Fruit fly (Drosophila melanogaster) whole organism, prepupa: ENCODE data around the gene msl-2.

Experiments used
- Blimp-1 ChIP-seq: fragments of 200-800 bp; sonication (Bioruptor generic); optimal IDR thresholded peaks from 3 replicates; lab custom pipeline; 2017; ENCODE audit warnings: missing biosample characterization, missing genetic modification characterization, mild to moderate bottlenecking, moderate library complexity, missing genetic modification reagents
- CG10631 ChIP-seq: fragments of 200-800 bp; sonication (Bioruptor generic); optimal IDR thresholded peaks from 2 replicates; lab custom pipeline; 2016; ENCODE audit warnings: missing biosample characterization, missing genetic modification characterization
- CG11294 ChIP-seq: fragments of 200-800 bp; sonication (Bioruptor generic); IDR thresholded peaks from 2 replicates; pipeline ENCODE4 v1.3.6; 2022; ENCODE audit warnings: missing biosample characterization, missing genetic modification characterization
- CG11762 ChIP-seq: fragments of 200-800 bp; sonication (Bioruptor generic); optimal IDR thresholded peaks from 3 replicates; lab custom pipeline; 2016; ENCODE audit warnings: missing biosample characterization, missing genetic modification characterization; ENCODE audit not compliant: insufficient read depth
- CG15336 ChIP-seq: fragments of 200-800 bp; sonication (Bioruptor generic); IDR thresholded peaks from 2 replicates; pipeline ENCODE4 v1.3.6; 2022; ENCODE audit warnings: missing biosample characterization, missing genetic modification characterization
- CG1621 ChIP-seq: fragments of 200-800 bp; sonication (Bioruptor generic); optimal IDR thresholded peaks from 3 replicates; lab custom pipeline; 2018; ENCODE audit warnings: missing biosample characterization, mild to moderate bottlenecking, missing genetic modification characterization
- CG16779 ChIP-seq: fragments of 200-800 bp; sonication (Bioruptor generic); optimal IDR thresholded peaks from 3 replicates; lab custom pipeline; 2017; ENCODE audit warnings: missing biosample characterization, mild to moderate bottlenecking, missing genetic modification characterization
- CG31627 ChIP-seq: fragments of 200-800 bp; sonication (Bioruptor generic); optimal IDR thresholded peaks from 3 replicates; lab custom pipeline; 2016; ENCODE audit warnings: missing biosample characterization, missing genetic modification characterization
- CG32006 ChIP-seq: fragments of 200-800 bp; sonication (Bioruptor generic); optimal IDR thresholded peaks from 3 replicates; lab custom pipeline; 2017; ENCODE audit warnings: missing biosample characterization, mild to moderate bottlenecking, missing genetic modification characterization
- CG3919 ChIP-seq: fragments of 200-800 bp; sonication (Bioruptor generic); optimal IDR thresholded peaks from 3 replicates; lab custom pipeline; 2016; ENCODE audit warnings: missing biosample characterization, missing genetic modification characterization
- CG6163 ChIP-seq: fragments of 200-800 bp; sonication (Bioruptor generic); IDR thresholded peaks from 3 replicates; pipeline ENCODE4 v1.3.6; 2022; ENCODE audit warnings: missing biosample characterization, missing genetic modification characterization
- CG6276 ChIP-seq: fragments of 200-800 bp; sonication (Bioruptor generic); optimal IDR thresholded peaks from 2 replicates; lab custom pipeline; 2017; ENCODE audit warnings: missing biosample characterization, mild to moderate bottlenecking, missing genetic modification characterization
- CG6792 ChIP-seq: fragments of 200-800 bp; sonication (Bioruptor generic); optimal IDR thresholded peaks from 3 replicates; lab custom pipeline; 2016; ENCODE audit warnings: missing biosample characterization, missing genetic modification characterization
- CG6808 ChIP-seq: fragments of 200-800 bp; sonication (Bioruptor generic); optimal IDR thresholded peaks from 3 replicates; lab custom pipeline; 2017; ENCODE audit warnings: missing biosample characterization, missing genetic modification characterization, mild to moderate bottlenecking, moderate library complexity, missing genetic modification reagents
- CG6854 ChIP-seq: fragments of 200-800 bp; sonication (Bioruptor generic); optimal IDR thresholded peaks from 2 replicates; lab custom pipeline; 2017; ENCODE audit warnings: missing biosample characterization, mild to moderate bottlenecking, missing genetic modification characterization
- CG7368 ChIP-seq: fragments of 200-800 bp; sonication (Bioruptor generic); optimal IDR thresholded peaks from 3 replicates; lab custom pipeline; 2016; ENCODE audit warnings: missing biosample characterization, missing genetic modification characterization
- CG8119 ChIP-seq: fragments of 200-800 bp; sonication (Bioruptor generic); IDR thresholded peaks from 3 replicates; pipeline ENCODE4 v1.3.6; 2022; ENCODE audit warnings: missing biosample characterization, missing genetic modification characterization
- CG8319 ChIP-seq: fragments of 200-800 bp; sonication (Bioruptor generic); optimal IDR thresholded peaks from 3 replicates; lab custom pipeline; 2016; ENCODE audit warnings: missing biosample characterization, missing genetic modification characterization
- CG8632 ChIP-seq: fragments of 200-800 bp; sonication (Bioruptor generic); optimal IDR thresholded peaks from 3 replicates; lab custom pipeline; 2016; ENCODE audit warnings: missing biosample characterization, missing genetic modification characterization
- CG9139 ChIP-seq: fragments of 200-800 bp; sonication (Bioruptor generic); optimal IDR thresholded peaks from 3 replicates; lab custom pipeline; 2017; ENCODE audit warnings: missing biosample characterization, mild to moderate bottlenecking, missing genetic modification characterization
- Eip75B ChIP-seq: fragments of 200-800 bp; sonication (Bioruptor generic); optimal IDR thresholded peaks from 3 replicates; lab custom pipeline; 2016; ENCODE audit warnings: missing biosample characterization, missing genetic modification characterization
- Eip78C ChIP-seq: fragments of 200-800 bp; sonication (Bioruptor generic); peaks from one replicate; lab custom pipeline; 2016; ENCODE audit warnings: missing biosample characterization, missing genetic modification characterization
- Eip93F ChIP-seq: fragments of 200-800 bp; sonication (Bioruptor generic); optimal IDR thresholded peaks from 2 replicates; lab custom pipeline; 2016; ENCODE audit warnings: missing biosample characterization, mild to moderate bottlenecking, missing genetic modification characterization
- Ets21C ChIP-seq: fragments of 200-800 bp; sonication (Bioruptor generic); optimal IDR thresholded peaks from 3 replicates; lab custom pipeline; 2016; ENCODE audit warnings: missing biosample characterization, missing genetic modification characterization
- Gug ChIP-seq: fragments of 200-800 bp; sonication (Bioruptor generic); IDR thresholded peaks from 2 replicates; pipeline ENCODE4 v1.3.6; 2022; ENCODE audit warnings: missing biosample characterization, missing genetic modification characterization
- Met ChIP-seq: fragments of 200-800 bp; sonication (Bioruptor generic); optimal IDR thresholded peaks from 3 replicates; lab custom pipeline; 2016; ENCODE audit warnings: missing biosample characterization, missing genetic modification characterization
- OdsH ChIP-seq: fragments of 200-800 bp; sonication (Bioruptor generic); optimal IDR thresholded peaks from 3 replicates; lab custom pipeline; 2016; ENCODE audit warnings: missing biosample characterization, missing genetic modification characterization
- Sox102F ChIP-seq: fragments of 200-800 bp; sonication (Bioruptor generic); optimal IDR thresholded peaks from 2 replicates; lab custom pipeline; 2016; ENCODE audit warnings: missing biosample characterization, mild to moderate bottlenecking, missing genetic modification characterization
- Sox14 ChIP-seq: fragments of 200-800 bp; sonication (Bioruptor generic); optimal IDR thresholded peaks from 3 replicates; lab custom pipeline; 2016; ENCODE audit warnings: missing biosample characterization, missing genetic modification characterization
- acj6 ChIP-seq: fragments of 200-800 bp; sonication (Bioruptor generic); optimal IDR thresholded peaks from 3 replicates; lab custom pipeline; 2016; ENCODE audit warnings: missing biosample characterization, missing genetic modification characterization
- dsx ChIP-seq: fragments of 200-800 bp; optimal IDR thresholded peaks from 3 replicates; lab custom pipeline; 2019; ENCODE audit warnings: missing biosample characterization, mild to moderate bottlenecking, missing genetic modification characterization, moderate library complexity; ENCODE audit not compliant: poor library complexity, severe bottlenecking
- eg ChIP-seq: fragments of 200-800 bp; sonication (Bioruptor generic); IDR thresholded peaks from 3 replicates; pipeline ENCODE4 v1.3.6; 2022; ENCODE audit warnings: missing biosample characterization, missing genetic modification characterization
- esn ChIP-seq: fragments of 200-800 bp; sonication (Bioruptor generic); optimal IDR thresholded peaks from 2 replicates; lab custom pipeline; 2016; ENCODE audit warnings: missing biosample characterization, mild to moderate bottlenecking, missing genetic modification characterization, moderate library complexity
- fd85E ChIP-seq: fragments of 200-800 bp; sonication (Bioruptor generic); optimal IDR thresholded peaks from 3 replicates; lab custom pipeline; 2016; ENCODE audit warnings: missing biosample characterization, missing genetic modification characterization
- fkh ChIP-seq: fragments of 200-800 bp; sonication (Bioruptor generic); optimal IDR thresholded peaks from 3 replicates; lab custom pipeline; 2017; ENCODE audit warnings: missing biosample characterization, mild to moderate bottlenecking, missing genetic modification characterization, moderate library complexity
- net ChIP-seq: fragments of 200-800 bp; sonication (Bioruptor generic); optimal IDR thresholded peaks from 3 replicates; lab custom pipeline; 2016; ENCODE audit warnings: missing biosample characterization, missing genetic modification characterization
- salr ChIP-seq, 2 experiments: fragments of 200-800 bp; sonication (Bioruptor generic); optimal IDR thresholded peaks; 3 replicates each; lab custom pipeline; 2016 to 2018; ENCODE audit warnings: missing biosample characterization in 2 of 2, missing genetic modification characterization in 2 of 2, mild to moderate bottlenecking in 1 of 2
- spab ChIP-seq: fragments of 200-800 bp; sonication (Bioruptor generic); optimal IDR thresholded peaks from 2 replicates; lab custom pipeline; 2017; ENCODE audit warnings: missing biosample characterization, mild to moderate bottlenecking, missing genetic modification characterization, missing genetic modification reagents
- ss ChIP-seq, 2 experiments: fragments of 200-800 bp; sonication (Bioruptor generic); optimal IDR thresholded peaks; 2 replicates in 1 of 2; 3 replicates in 1 of 2; lab custom pipeline; 2017 to 2018; ENCODE audit warnings: mild to moderate bottlenecking in 2 of 2, missing biosample characterization in 2 of 2, missing genetic modification characterization in 2 of 2, moderate library complexity in 1 of 2
- svp ChIP-seq: fragments of 200-800 bp; sonication (Bioruptor generic); peaks from one replicate; lab custom pipeline; 2016; ENCODE audit warnings: missing biosample characterization, missing genetic modification characterization
- topi ChIP-seq: fragments of 200-800 bp; sonication (Bioruptor generic); optimal IDR thresholded peaks from 3 replicates; lab custom pipeline; 2016; ENCODE audit warnings: missing biosample characterization, missing genetic modification characterization
- vri ChIP-seq: fragments of 200-800 bp; sonication (Bioruptor generic); optimal IDR thresholded peaks from 3 replicates; lab custom pipeline; 2016; ENCODE audit warnings: missing biosample characterization, mild to moderate bottlenecking, missing genetic modification characterization

msl-2 gene

DNA sequence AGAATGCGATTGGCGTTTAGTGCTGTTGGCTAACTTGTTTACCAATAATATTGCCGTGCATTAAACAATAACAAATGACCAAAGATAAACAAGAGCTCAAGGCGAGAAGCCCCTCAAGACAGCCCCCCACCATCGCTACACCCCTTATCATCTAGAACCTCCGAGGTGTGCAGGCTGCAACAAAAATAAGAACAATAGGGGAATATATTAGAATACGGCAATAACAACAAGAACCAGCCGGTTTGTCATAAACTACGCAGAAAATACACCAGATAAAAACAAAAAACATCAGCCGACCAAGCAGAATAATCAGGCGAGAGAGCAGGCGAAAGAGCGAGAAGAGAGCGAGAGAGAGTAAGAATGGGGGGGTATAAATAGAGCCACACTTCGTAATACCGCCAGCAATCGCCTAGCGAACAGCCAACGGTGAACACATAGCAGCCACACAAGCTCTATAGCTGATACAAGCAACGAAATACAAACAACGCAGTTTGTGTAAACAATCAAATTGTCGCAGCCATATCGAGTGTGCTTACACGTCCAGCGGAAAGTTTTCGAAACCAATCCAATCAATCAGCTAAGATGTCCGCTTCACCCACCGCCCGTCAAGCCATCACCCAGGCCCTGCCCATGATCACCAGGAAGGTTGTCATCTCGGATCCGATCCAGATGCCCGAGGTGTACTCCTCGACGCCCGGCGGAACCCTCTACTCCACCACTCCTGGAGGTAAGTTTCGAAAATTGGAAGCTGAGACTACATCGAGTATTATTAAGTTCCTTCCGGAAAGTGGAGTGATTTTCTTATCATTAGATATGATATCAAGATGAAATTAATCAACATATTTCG is 12.3 kb upstream of the msl-2 start, which contains the start of gene Thor:
Thor (plus strand) TSS at position 401 of the 847 bp plus-strand sequence.
- peak; percentile 34 for TF ChIP-seq CG7368 (GFP tag; lab: Kevin White, UChicago)
- no peak for TF ChIP-seq Blimp-1 (GFP tag; lab: Kevin White, UChicago)
- TF ChIP-seq CG6792 (GFP tag; lab: Kevin White, UChicago): peak; percentile 39
- TF ChIP-seq fd85E: peak; percentile 38
- TF ChIP-seq Gug (GFP tag; lab: Robert Waterston, UW): no peak
- peak; percentile 46 for TF ChIP-seq esn (GFP tag; lab: Kevin White, UChicago)
- TF ChIP-seq ss (GFP tag; optimal IDR thresholded peaks at IDR 0.05; lab: Kevin White, UChicago): peak; percentile 47 to 56
- peak; percentile 17 for TF ChIP-seq Met (GFP tag; lab: Kevin White, UChicago)
- peak; percentile 11 for TF ChIP-seq Sox14 (GFP tag; lab: Kevin White, UChicago)
- TF ChIP-seq fkh: peak; percentile 98
- no peak for TF ChIP-seq Ets21C
- TF ChIP-seq eg: peak; percentile 71; the same call in 2 of the 3 replicates
- no peak for TF ChIP-seq acj6 (GFP tag; lab: Kevin White, UChicago)
- TF ChIP-seq Sox102F (GFP tag; lab: Kevin White, UChicago): peak; percentile 49
- peak; percentile 45 for TF ChIP-seq net (GFP tag; lab: Kevin White, UChicago)
- no peak for TF ChIP-seq CG32006 (GFP tag; lab: Kevin White, UChicago)
- TF ChIP-seq CG6276 (GFP tag; lab: Kevin White, UChicago): peak; percentile 1
- peak; percentile 44 for TF ChIP-seq CG6808 (GFP tag; lab: Kevin White, UChicago)
- peak; percentile 24 for TF ChIP-seq CG8319 (GFP tag; lab: Kevin White, UChicago)
- TF ChIP-seq topi (GFP tag; lab: Kevin White, UChicago): peak; percentile 43
- TF ChIP-seq CG6854 (GFP tag; lab: Kevin White, UChicago): peak; percentile 30
- no peak for TF ChIP-seq spab (GFP tag; lab: Kevin White, UChicago)
- TF ChIP-seq salr (GFP tag; optimal IDR thresholded peaks at IDR 0.05; lab: Kevin White, UChicago): peak in 1 of 2 experiments; percentile 8
- no peak for TF ChIP-seq Eip93F
- peak; percentile 66 for TF ChIP-seq CG6163 (GFP tag; lab: Robert Waterston, UW)
- no peak for TF ChIP-seq OdsH (GFP tag; lab: Kevin White, UChicago)
- TF ChIP-seq svp (GFP tag; lab: Kevin White, UChicago): peak; percentile 79
- peak; percentile 10; the same call in 1 of the 2 replicates for TF ChIP-seq CG11294 (GFP tag; lab: Robert Waterston, UW)
- no peak for TF ChIP-seq CG10631 (GFP tag; lab: Kevin White, UChicago)
- peak; percentile 47; the same call in 2 of the 3 replicates for TF ChIP-seq CG8119
- peak; percentile 79 for TF ChIP-seq CG9139 (GFP tag; lab: Kevin White, UChicago)
- TF ChIP-seq Eip78C (GFP tag; lab: Kevin White, UChicago): peak; percentile 79
- peak; percentile 62 for TF ChIP-seq CG16779
- no peak for TF ChIP-seq CG8632 (GFP tag; lab: Kevin White, UChicago)
- TF ChIP-seq CG15336 (GFP tag; lab: Robert Waterston, UW): peak; percentile 46
- peak; percentile 79 for TF ChIP-seq vri (GFP tag; lab: Kevin White, UChicago)
- TF ChIP-seq dsx (GFP tag; lab: Kevin White, UChicago): peak; percentile 57
- TF ChIP-seq CG11762: peak; percentile 40
- TF ChIP-seq CG31627: no peak
- peak; percentile 49 for TF ChIP-seq CG3919
- TF ChIP-seq CG1621: peak; percentile 7
- TF ChIP-seq Eip75B (GFP tag; lab: Kevin White, UChicago): peak; percentile 26
